Fruit fly (Drosophila melanogaster) S2 (cell line): Measurements from ENCODE around the gene CG31957.

Experiments
- CG8478 ChIP-seq: fragments of >200 bp; optimal IDR thresholded peaks from 2 replicates; lab custom pipeline; 2018
- CTCF ChIP-seq, 2 experiments: fragments of >200 bp; optimal IDR thresholded peaks; 2 replicates each; lab custom pipeline; 2018

dm6 chr2L:3902760-3903159 lies 30.5 kb upstream of the CG31957 start, which contains the start of gene capu:
- TF ChIP-seq CG8478 (no peak), CTCF (optimal IDR thresholded peaks at IDR 0.05; lab: Kevin White, UChicago) (no peak)
